Worm (Caenorhabditis elegans): Measurements from ENCODE around the gene F36H12.5.

DNA sequence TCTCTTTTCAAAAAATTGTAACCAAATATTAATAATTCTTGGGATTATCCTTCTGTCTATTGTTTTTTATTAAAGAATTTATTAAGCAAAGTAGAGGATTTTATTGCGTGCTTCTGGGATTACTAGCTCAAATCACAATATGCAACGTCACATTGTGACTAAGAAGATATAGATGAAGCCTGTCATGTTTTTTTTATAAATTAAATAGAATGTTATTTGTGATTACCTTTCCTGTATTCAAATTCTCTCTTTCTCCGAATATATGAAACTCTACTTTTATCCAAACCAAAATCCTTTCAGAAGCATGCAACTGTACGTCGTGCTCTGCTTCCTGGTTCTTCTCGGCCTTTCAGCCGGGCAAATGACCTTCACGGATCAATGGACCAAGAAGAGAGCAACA lies 24.0 kb downstream of the F36H12.5 start, which contains the start of gene nlp-47:
- no peak for TF ChIP-seq ceh-24 (tag; optimal IDR thresholded peaks at IDR 0.05)
- TF ChIP-seq dve-1 (tag; optimal IDR thresholded peaks at IDR 0.05), result no peak
- TF ChIP-seq gmeb-2 (tag; optimal IDR thresholded peaks at IDR 0.05), result no peak
- no peak for TF ChIP-seq odd-2 (tag; optimal IDR thresholded peaks at IDR 0.05)
- no peak for TF ChIP-seq F13H6.1 (tag; optimal IDR thresholded peaks at IDR 0.05)

All from whole organism, late embryonic.